Fruit fly (Drosophila melanogaster): ENCODE data around the gene ttm3.

DNA sequence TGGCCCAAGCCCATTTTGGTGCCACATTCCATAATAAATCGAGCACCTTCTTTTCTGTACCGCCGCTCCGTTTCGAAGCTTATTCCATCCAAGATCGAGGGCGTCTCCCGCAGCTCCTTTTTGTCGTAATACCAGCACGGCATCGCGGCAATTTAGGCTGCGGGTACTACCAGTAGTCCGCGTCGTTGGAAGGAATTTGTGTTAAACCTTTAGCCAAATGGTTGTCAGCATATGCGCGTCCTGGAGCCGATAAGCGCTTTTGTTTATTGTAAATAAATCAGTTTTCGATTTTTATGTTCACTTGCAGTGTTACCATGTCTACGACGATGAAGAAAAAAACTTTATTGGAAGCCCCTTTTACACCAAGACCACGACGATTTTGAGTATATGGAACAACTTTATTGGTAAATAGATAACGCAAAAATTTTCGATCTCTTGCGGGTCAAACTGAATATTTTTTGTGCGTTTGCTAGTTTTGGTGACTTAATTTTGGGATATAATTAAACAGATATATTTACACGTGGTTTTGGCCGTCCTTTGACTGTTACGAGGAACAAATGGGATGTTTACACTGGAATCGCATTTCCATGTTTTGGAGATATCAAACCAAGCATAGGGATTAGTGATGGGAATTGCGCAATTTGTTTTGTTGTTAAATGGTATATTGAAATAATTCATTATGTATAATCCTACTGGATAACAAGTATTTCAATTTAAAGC is 50.3 kb downstream of the ttm3 start, which contains the start of gene CycK:
- TF ChIP-seq Crg-1 (GFP tag; optimal IDR thresholded peaks at IDR 0.05) (no peak), pad (GFP tag; optimal IDR thresholded peaks at IDR 0.05) (no peak), kay (GFP tag; ENCODE audit: borderline replicate concordance) (no peak), toe (GFP tag; optimal IDR thresholded peaks at IDR 0.05) (peak; percentile 31), cic (GFP tag; optimal IDR thresholded peaks at IDR 0.05) (no peak), bab1 (GFP tag; optimal IDR thresholded peaks at IDR 0.05) (no peak), CG7101 (tag; optimal IDR thresholded peaks at IDR 0.05) (peak; percentile 9), Clk (GFP tag; optimal IDR thresholded peaks at IDR 0.05) (no peak), CG1620 (GFP tag; optimal IDR thresholded peaks at IDR 0.05) (peak; percentile 1), ovo (GFP tag; optimal IDR thresholded peaks at IDR 0.05) (no peak)
